Worm (Caenorhabditis elegans): ENCODE data around the gene ZC262.13.

- TF ChIP-seq ceh-16 (tag; optimal IDR thresholded peaks at IDR 0.05) (no peak), elt-3 (tag; optimal IDR thresholded peaks at IDR 0.05) (no peak), nhr-237 (tag; optimal IDR thresholded peaks at IDR 0.05) (no peak), nhr-11 (tag; optimal IDR thresholded peaks at IDR 0.05) (no peak), lsy-2 (tag; optimal IDR thresholded peaks at IDR 0.05) (peak; percentile 19 to 96), nhr-129 (tag; optimal IDR thresholded peaks at IDR 0.05) (peak; percentile 34), C34F6.9 (tag; optimal IDR thresholded peaks at IDR 0.05) (peak; percentile 11), lin-13 (GFP tag; optimal IDR thresholded peaks at IDR 0.05) (no peak), unc-39 (tag; optimal IDR thresholded peaks at IDR 0.05) (no peak), snpc-4 (tag; optimal IDR thresholded peaks at IDR 0.05) (no peak), nhr-25 (tag; optimal IDR thresholded peaks at IDR 0.05) (no peak), nhr-77 (tag; optimal IDR thresholded peaks at IDR 0.05) (no peak), egl-27 (tag; optimal IDR thresholded peaks at IDR 0.05) (no peak), fos-1 (tag; optimal IDR thresholded peaks at IDR 0.05) (no peak)
These were observed 15.6 kb upstream of the ZC262.13 start, which contains the start of gene F10E9.3 for ce11 chrIII:8310239-8311057.

Measured in whole organism, L2 larva.